Worm (Caenorhabditis elegans): ENCODE measurements around the gene spot-1.

spot-1 gene

ce11 chrIII:7232782-7233181 lies 44.3 kb downstream of the spot-1 start, which contains the start of gene adr-2:
Gene adr-2 (minus strand): TSS chrIII:7232882.
- TF ChIP-seq alr-1 (tag; optimal IDR thresholded peaks at IDR 0.05): no peak
- no peak for TF ChIP-seq ZK546.5 (tag; optimal IDR thresholded peaks at IDR 0.05)
- no peak for TF ChIP-seq lin-13 (GFP tag; optimal IDR thresholded peaks at IDR 0.05)
- no peak for TF ChIP-seq snpc-4 (tag; optimal IDR thresholded peaks at IDR 0.05)
- no peak for TF ChIP-seq nhr-25 (tag; optimal IDR thresholded peaks at IDR 0.05)
- no peak for TF ChIP-seq mbf-1 (tag; optimal IDR thresholded peaks at IDR 0.05)
- TF ChIP-seq unc-39 (tag; optimal IDR thresholded peaks at IDR 0.05): no peak
- no peak for TF ChIP-seq nhr-12 (tag; optimal IDR thresholded peaks at IDR 0.05)
- no peak for TF ChIP-seq nhr-10 (tag; optimal IDR thresholded peaks at IDR 0.05)
- no peak for TF ChIP-seq sma-3 (GFP tag; optimal IDR thresholded peaks at IDR 0.05)
- no peak for TF ChIP-seq unc-62 (GFP tag; optimal IDR thresholded peaks at IDR 0.05)

- TF ChIP-seq peb-1 (tag; optimal IDR thresholded peaks at IDR 0.05): no peak
- no peak for TF ChIP-seq ZK546.5 (tag; optimal IDR thresholded peaks at IDR 0.05)
- TF ChIP-seq nhr-129 (tag; optimal IDR thresholded peaks at IDR 0.05): no peak
- no peak for TF ChIP-seq lsy-2 (tag; optimal IDR thresholded peaks at IDR 0.05)
- TF ChIP-seq nhr-12 (tag; optimal IDR thresholded peaks at IDR 0.05): no peak
- TF ChIP-seq ztf-4 (tag; optimal IDR thresholded peaks at IDR 0.05): no peak
- no peak for TF ChIP-seq lin-13 (GFP tag; optimal IDR thresholded peaks at IDR 0.05)
These were observed 46.2 kb downstream of the spot-1 start, which contains the start of gene R151.10 for ce11 chrIII:7230841-7231240. Gene R151.10 (minus strand): TSS chrIII:7230941.

ce11 chrIII:7229687-7230086 lies 47.4 kb downstream of the spot-1 start, which contains the start of gene R151.8:
Gene R151.8 (minus strand): TSS chrIII:7229787.
- no peak for TF ChIP-seq fos-1 (tag; optimal IDR thresholded peaks at IDR 0.05)
- TF ChIP-seq unc-55 (GFP tag; optimal IDR thresholded peaks at IDR 0.05): no peak
- TF ChIP-seq lsy-2 (tag; optimal IDR thresholded peaks at IDR 0.05): no peak
- no peak for TF ChIP-seq mab-5 (tag; optimal IDR thresholded peaks at IDR 0.05)

ce11 chrIII:7226607-7227006 lies 50.5 kb downstream of the spot-1 start, which contains the start of gene hsp-75:
Gene hsp-75 (minus strand): TSS chrIII:7226707.
- TF ChIP-seq F13H6.1 (tag; optimal IDR thresholded peaks at IDR 0.05) (no peak), nhr-6 (tag; optimal IDR thresholded peaks at IDR 0.05) (no peak), sma-9 (GFP tag; optimal IDR thresholded peaks at IDR 0.05) (no peak), sma-9 (tag; optimal IDR thresholded peaks at IDR 0.05) (no peak), skn-1 (tag; optimal IDR thresholded peaks at IDR 0.05) (no peak), ztf-11 (tag; optimal IDR thresholded peaks at IDR 0.05) (no peak), ztf-1 (GFP tag; conservative IDR thresholded peaks at IDR 0.05) (no peak), sma-3 (GFP tag; optimal IDR thresholded peaks at IDR 0.05) (no peak), Y55F3AM.14 (GFP tag; optimal IDR thresholded peaks at IDR 0.05) (no peak), lin-39 (tag; optimal IDR thresholded peaks at IDR 0.05) (no peak), nhr-11 (tag; optimal IDR thresholded peaks at IDR 0.05) (no peak), ceh-82 (tag; optimal IDR thresholded peaks at IDR 0.05) (no peak), lin-13 (GFP tag; optimal IDR thresholded peaks at IDR 0.05) (no peak), dmd-4 (tag; optimal IDR thresholded peaks at IDR 0.05) (no peak), snpc-4 (tag; optimal IDR thresholded peaks at IDR 0.05) (no peak), crh-2 (tag; optimal IDR thresholded peaks at IDR 0.05) (no peak), blmp-1 (tag; optimal IDR thresholded peaks at IDR 0.05; ENCODE audit: insufficient read depth) (no peak), fos-1 (tag; optimal IDR thresholded peaks at IDR 0.05) (no peak), mbf-1 (tag; optimal IDR thresholded peaks at IDR 0.05) (no peak), unc-55 (GFP tag; optimal IDR thresholded peaks at IDR 0.05) (no peak), sem-4 (tag; optimal IDR thresholded peaks at IDR 0.05) (no peak)
